Worm (Caenorhabditis elegans): ENCODE results near the gene Y48G9A.7.

Gene Y48G9A.7

ce11 chrIII:2090695-2091094, 19.7 kb upstream of the Y48G9A.7 start:
- TF ChIP-seq hmg-11 (tag; optimal IDR thresholded peaks at IDR 0.05) (peak; percentile 47), pqm-1 (tag; optimal IDR thresholded peaks at IDR 0.05) (peak; percentile 31), elt-2 (tag; optimal IDR thresholded peaks at IDR 0.05) (peak; percentile 55), nhr-67 (tag; optimal IDR thresholded peaks at IDR 0.05) (no peak), jun-1 (tag; optimal IDR thresholded peaks at IDR 0.05) (peak; percentile 78), ceh-9 (tag; optimal IDR thresholded peaks at IDR 0.05) (no peak), skn-1 (tag; optimal IDR thresholded peaks at IDR 0.05) (peak; percentile 12), daf-12 (tag; optimal IDR thresholded peaks at IDR 0.05) (no peak), ceh-28 (tag; optimal IDR thresholded peaks at IDR 0.05) (peak; percentile 7), nhr-237 (tag; optimal IDR thresholded peaks at IDR 0.05) (no peak), mdl-1 (tag; optimal IDR thresholded peaks at IDR 0.05) (no peak), ceh-82 (tag; optimal IDR thresholded peaks at IDR 0.05) (no peak), pha-4 (tag; optimal IDR thresholded peaks at IDR 0.05) (peak; percentile 98), elt-1 (tag; optimal IDR thresholded peaks at IDR 0.05) (no peak), nhr-25 (tag; optimal IDR thresholded peaks at IDR 0.05) (peak; percentile 32), ama-1 (optimal IDR thresholded peaks at IDR 0.05) (no peak), nfya-1 (tag; optimal IDR thresholded peaks at IDR 0.05; ENCODE audit: insufficient read depth) (peak; percentile 30), nhr-23 (tag; optimal IDR thresholded peaks at IDR 0.05) (peak; percentile 66), unc-39 (tag; optimal IDR thresholded peaks at IDR 0.05) (no peak), nhr-76 (tag; optimal IDR thresholded peaks at IDR 0.05) (no peak)

DNA sequence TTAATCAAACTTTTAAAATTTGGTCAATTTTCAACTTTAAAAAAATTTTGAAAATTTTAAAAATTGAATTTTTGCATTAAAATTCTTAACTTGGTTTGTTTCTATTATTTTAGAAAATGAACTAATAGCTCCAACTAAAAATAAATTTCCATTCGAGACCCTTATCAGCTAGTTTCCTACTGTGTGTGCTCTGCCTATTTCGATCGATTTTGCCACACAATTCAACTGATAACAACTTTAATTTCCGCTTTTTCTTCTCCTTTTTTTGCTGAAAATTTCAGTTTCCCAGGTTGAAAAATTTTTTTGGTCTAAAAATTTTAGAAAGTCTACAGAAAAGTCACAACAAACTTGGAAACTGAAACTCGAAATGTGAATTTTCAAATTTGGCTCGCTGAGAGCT, 19.0 kb upstream of the Y48G9A.7 start:
- no peak for TF ChIP-seq unc-39 (tag; optimal IDR thresholded peaks at IDR 0.05)
- no peak for TF ChIP-seq nhr-43 (tag; optimal IDR thresholded peaks at IDR 0.05; ENCODE audit: poor library complexity, severe bottlenecking)
- peak; percentile 48 for TF ChIP-seq pqm-1 (tag; optimal IDR thresholded peaks at IDR 0.05)
- peak; percentile 66 for TF ChIP-seq elt-2 (tag; optimal IDR thresholded peaks at IDR 0.05)
- TF ChIP-seq skn-1 (tag; optimal IDR thresholded peaks at IDR 0.05), result no peak

DNA sequence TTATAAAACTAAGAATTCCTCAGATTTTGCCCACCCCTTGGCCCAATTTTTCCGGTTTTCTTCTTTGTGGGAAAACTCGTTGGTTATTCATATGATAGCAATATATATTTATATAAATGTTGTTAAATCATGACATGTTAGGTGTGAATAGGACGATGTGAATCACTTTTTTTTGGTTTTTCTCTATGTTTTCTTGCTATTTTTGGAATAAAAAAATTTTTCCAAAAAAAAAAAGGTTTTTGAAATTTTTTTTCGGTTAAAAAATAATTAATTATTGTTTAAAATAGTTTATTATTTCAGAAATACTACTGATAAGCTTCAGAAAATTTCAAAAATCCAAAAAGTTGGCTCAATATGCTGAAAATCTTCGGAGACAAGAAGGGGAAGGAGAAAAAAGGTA, 17.9 kb upstream of the Y48G9A.7 start, which contains the start of gene Y48G9A.9:
TSS of gene Y48G9A.9 (plus strand) at position 301 of the 400 bp plus-strand sequence.
- TF ChIP-seq ceh-16 (tag; optimal IDR thresholded peaks at IDR 0.05), result no peak

ce11 chrIII:2098185-2098584, 12.2 kb upstream of the Y48G9A.7 start:
- TF ChIP-seq elt-1 (tag; optimal IDR thresholded peaks at IDR 0.05), result no peak
- no peak for TF ChIP-seq elt-2 (tag; optimal IDR thresholded peaks at IDR 0.05)
- no peak for TF ChIP-seq aly-2 (tag; optimal IDR thresholded peaks at IDR 0.05)
- TF ChIP-seq ceh-16 (tag; optimal IDR thresholded peaks at IDR 0.05), result no peak
- no peak for TF ChIP-seq lin-15B (tag; optimal IDR thresholded peaks at IDR 0.05)
- no peak for TF ChIP-seq nhr-237 (tag; optimal IDR thresholded peaks at IDR 0.05)
- no peak for TF ChIP-seq ztf-4 (tag; optimal IDR thresholded peaks at IDR 0.05)
- TF ChIP-seq ceh-82 (tag; optimal IDR thresholded peaks at IDR 0.05), result no peak
- peak; percentile 85 for TF ChIP-seq ceh-28 (tag; optimal IDR thresholded peaks at IDR 0.05)

ce11 chrIII:2099808-2100366, 10.5 kb upstream of the Y48G9A.7 start:
- TF ChIP-seq elt-2 (tag; optimal IDR thresholded peaks at IDR 0.05) (peak; percentile 90), pqm-1 (tag; optimal IDR thresholded peaks at IDR 0.05) (peak; percentile 82), pha-4 (tag; optimal IDR thresholded peaks at IDR 0.05) (peak; percentile 51), nhr-76 (tag; optimal IDR thresholded peaks at IDR 0.05) (no peak), eor-1 (tag; optimal IDR thresholded peaks at IDR 0.05) (no peak)

- TF ChIP-seq nhr-28 (tag; optimal IDR thresholded peaks at IDR 0.05) (no peak), nhr-67 (tag; optimal IDR thresholded peaks at IDR 0.05) (no peak), nhr-43 (tag; optimal IDR thresholded peaks at IDR 0.05; ENCODE audit: poor library complexity, severe bottlenecking) (no peak), zag-1 (tag; optimal IDR thresholded peaks at IDR 0.05) (no peak), ZK546.5 (tag; optimal IDR thresholded peaks at IDR 0.05) (no peak), ceh-28 (tag; optimal IDR thresholded peaks at IDR 0.05) (peak; percentile 94), ztf-11 (tag; optimal IDR thresholded peaks at IDR 0.05) (no peak), ceh-9 (tag; optimal IDR thresholded peaks at IDR 0.05) (no peak), egl-27 (tag; optimal IDR thresholded peaks at IDR 0.05) (no peak), mdl-1 (tag; optimal IDR thresholded peaks at IDR 0.05) (no peak), elt-2 (tag; optimal IDR thresholded peaks at IDR 0.05) (peak; percentile 54), eor-1 (tag; optimal IDR thresholded peaks at IDR 0.05) (no peak), fos-1 (tag; optimal IDR thresholded peaks at IDR 0.05) (no peak), nhr-77 (tag; optimal IDR thresholded peaks at IDR 0.05) (no peak), jun-1 (tag; optimal IDR thresholded peaks at IDR 0.05) (peak; percentile 42), lsy-12 (tag; optimal IDR thresholded peaks at IDR 0.05) (no peak), elt-1 (tag; optimal IDR thresholded peaks at IDR 0.05) (no peak), nhr-237 (tag; optimal IDR thresholded peaks at IDR 0.05) (no peak), snpc-4 (tag; optimal IDR thresholded peaks at IDR 0.05) (no peak), hmg-11 (tag; optimal IDR thresholded peaks at IDR 0.05) (peak; percentile 97), nhr-12 (tag; optimal IDR thresholded peaks at IDR 0.05) (no peak), lin-15B (tag; optimal IDR thresholded peaks at IDR 0.05) (peak; percentile 56), pha-4 (tag; optimal IDR thresholded peaks at IDR 0.05) (peak; percentile 75), nhr-23 (tag; optimal IDR thresholded peaks at IDR 0.05) (peak; percentile 56), tbx-2 (tag; optimal IDR thresholded peaks at IDR 0.05) (peak; percentile 54), sea-2 (GFP tag; optimal IDR thresholded peaks at IDR 0.05) (peak; percentile 42), ceh-16 (tag; optimal IDR thresholded peaks at IDR 0.05) (no peak), lin-39 (tag; optimal IDR thresholded peaks at IDR 0.05) (peak; percentile 55), unc-62 (GFP tag; optimal IDR thresholded peaks at IDR 0.05) (no peak)
Observed at ce11 chrIII:2100842-2101241, 9.5 kb upstream of the Y48G9A.7 start.

Measured in whole organism, L3 larva.